Fruit fly (Drosophila melanogaster) whole organism, prepupa: ENCODE results near the gene B52.

Source experiments
- Blimp-1 ChIP-seq: fragments of 200-800 bp; sonication (Bioruptor generic); optimal IDR thresholded peaks from 3 replicates; lab custom pipeline; 2017; ENCODE audit warnings: missing biosample characterization, missing genetic modification characterization, mild to moderate bottlenecking, moderate library complexity, missing genetic modification reagents
- CG10631 ChIP-seq: fragments of 200-800 bp; sonication (Bioruptor generic); optimal IDR thresholded peaks from 2 replicates; lab custom pipeline; 2016; ENCODE audit warnings: missing biosample characterization, missing genetic modification characterization
- CG10669 ChIP-seq: fragments of 200-800 bp; sonication (Bioruptor generic); optimal IDR thresholded peaks from 3 replicates; lab custom pipeline; 2018; ENCODE audit warnings: missing biosample characterization, mild to moderate bottlenecking, missing genetic modification characterization, moderate library complexity
- CG11762 ChIP-seq: fragments of 200-800 bp; sonication (Bioruptor generic); optimal IDR thresholded peaks from 3 replicates; lab custom pipeline; 2016; ENCODE audit warnings: missing biosample characterization, missing genetic modification characterization; ENCODE audit not compliant: insufficient read depth
- CG11902 ChIP-seq: fragments of 200-800 bp; sonication (Bioruptor generic); optimal IDR thresholded peaks from 3 replicates; lab custom pipeline; 2016; ENCODE audit warnings: missing biosample characterization, missing genetic modification characterization
- CG15336 ChIP-seq: fragments of 200-800 bp; sonication (Bioruptor generic); IDR thresholded peaks from 2 replicates; pipeline ENCODE4 v1.3.6; 2022; ENCODE audit warnings: missing biosample characterization, missing genetic modification characterization
- CG1621 ChIP-seq: fragments of 200-800 bp; sonication (Bioruptor generic); optimal IDR thresholded peaks from 3 replicates; lab custom pipeline; 2018; ENCODE audit warnings: missing biosample characterization, mild to moderate bottlenecking, missing genetic modification characterization
- CG16779 ChIP-seq: fragments of 200-800 bp; sonication (Bioruptor generic); optimal IDR thresholded peaks from 3 replicates; lab custom pipeline; 2017; ENCODE audit warnings: missing biosample characterization, mild to moderate bottlenecking, missing genetic modification characterization
- CG3032 ChIP-seq: fragments of 200-800 bp; optimal IDR thresholded peaks from 2 replicates; lab custom pipeline; 2019; ENCODE audit warnings: missing biosample characterization, mild to moderate bottlenecking, missing genetic modification characterization, moderate library complexity
- CG31627 ChIP-seq: fragments of 200-800 bp; sonication (Bioruptor generic); optimal IDR thresholded peaks from 3 replicates; lab custom pipeline; 2016; ENCODE audit warnings: missing biosample characterization, missing genetic modification characterization
- CG34406 ChIP-seq: fragments of 200-800 bp; sonication (Bioruptor generic); optimal IDR thresholded peaks from 3 replicates; lab custom pipeline; 2016; ENCODE audit warnings: missing biosample characterization, missing genetic modification characterization
- CG3919 ChIP-seq: fragments of 200-800 bp; sonication (Bioruptor generic); optimal IDR thresholded peaks from 3 replicates; lab custom pipeline; 2016; ENCODE audit warnings: missing biosample characterization, missing genetic modification characterization
- CG6163 ChIP-seq: fragments of 200-800 bp; sonication (Bioruptor generic); IDR thresholded peaks from 3 replicates; pipeline ENCODE4 v1.3.6; 2022; ENCODE audit warnings: missing biosample characterization, missing genetic modification characterization
- CG6276 ChIP-seq: fragments of 200-800 bp; sonication (Bioruptor generic); optimal IDR thresholded peaks from 2 replicates; lab custom pipeline; 2017; ENCODE audit warnings: missing biosample characterization, mild to moderate bottlenecking, missing genetic modification characterization
- CG6792 ChIP-seq: fragments of 200-800 bp; sonication (Bioruptor generic); optimal IDR thresholded peaks from 3 replicates; lab custom pipeline; 2016; ENCODE audit warnings: missing biosample characterization, missing genetic modification characterization
- CG6808 ChIP-seq: fragments of 200-800 bp; sonication (Bioruptor generic); optimal IDR thresholded peaks from 3 replicates; lab custom pipeline; 2017; ENCODE audit warnings: missing biosample characterization, missing genetic modification characterization, mild to moderate bottlenecking, moderate library complexity, missing genetic modification reagents
- CG7368 ChIP-seq: fragments of 200-800 bp; sonication (Bioruptor generic); optimal IDR thresholded peaks from 3 replicates; lab custom pipeline; 2016; ENCODE audit warnings: missing biosample characterization, missing genetic modification characterization
- CG8319 ChIP-seq: fragments of 200-800 bp; sonication (Bioruptor generic); optimal IDR thresholded peaks from 3 replicates; lab custom pipeline; 2016; ENCODE audit warnings: missing biosample characterization, missing genetic modification characterization
- CG8632 ChIP-seq: fragments of 200-800 bp; sonication (Bioruptor generic); optimal IDR thresholded peaks from 3 replicates; lab custom pipeline; 2016; ENCODE audit warnings: missing biosample characterization, missing genetic modification characterization
- Eip75B ChIP-seq: fragments of 200-800 bp; sonication (Bioruptor generic); optimal IDR thresholded peaks from 3 replicates; lab custom pipeline; 2016; ENCODE audit warnings: missing biosample characterization, missing genetic modification characterization
- Eip78C ChIP-seq: fragments of 200-800 bp; sonication (Bioruptor generic); peaks from one replicate; lab custom pipeline; 2016; ENCODE audit warnings: missing biosample characterization, missing genetic modification characterization
- Eip93F ChIP-seq: fragments of 200-800 bp; sonication (Bioruptor generic); optimal IDR thresholded peaks from 2 replicates; lab custom pipeline; 2016; ENCODE audit warnings: missing biosample characterization, mild to moderate bottlenecking, missing genetic modification characterization
- Ets96B ChIP-seq: fragments of 200-800 bp; optimal IDR thresholded peaks from 2 replicates; lab custom pipeline; 2019; ENCODE audit warnings: missing biosample characterization, mild to moderate bottlenecking, missing genetic modification characterization, moderate library complexity
- Hr38 ChIP-seq: sonication (Bioruptor generic); optimal IDR thresholded peaks from 2 replicates; lab custom pipeline; 2016; ENCODE audit warnings: missing biosample characterization, missing genetic modification characterization
- Hr39 ChIP-seq: fragments of 200-800 bp; sonication (Bioruptor generic); optimal IDR thresholded peaks from 2 replicates; lab custom pipeline; 2016; ENCODE audit warnings: missing biosample characterization, missing genetic modification characterization
- Hr4 ChIP-seq: fragments of 200-800 bp; sonication (Bioruptor generic); optimal IDR thresholded peaks from 3 replicates; lab custom pipeline; 2016; ENCODE audit warnings: missing biosample characterization, missing genetic modification characterization
- Lpt ChIP-seq: fragments of 200-800 bp; sonication (Bioruptor generic); optimal IDR thresholded peaks from 3 replicates; lab custom pipeline; 2016; ENCODE audit warnings: missing biosample characterization, missing genetic modification characterization
- Met ChIP-seq: fragments of 200-800 bp; sonication (Bioruptor generic); optimal IDR thresholded peaks from 3 replicates; lab custom pipeline; 2016; ENCODE audit warnings: missing biosample characterization, missing genetic modification characterization
- Smox ChIP-seq: fragments of 200-800 bp; sonication (Bioruptor generic); optimal IDR thresholded peaks from 3 replicates; lab custom pipeline; 2016; ENCODE audit warnings: missing biosample characterization, missing genetic modification characterization
- Sox102F ChIP-seq: fragments of 200-800 bp; sonication (Bioruptor generic); optimal IDR thresholded peaks from 2 replicates; lab custom pipeline; 2016; ENCODE audit warnings: missing biosample characterization, mild to moderate bottlenecking, missing genetic modification characterization
- Sox14 ChIP-seq: fragments of 200-800 bp; sonication (Bioruptor generic); optimal IDR thresholded peaks from 3 replicates; lab custom pipeline; 2016; ENCODE audit warnings: missing biosample characterization, missing genetic modification characterization
- Sox15 ChIP-seq: fragments of 200-800 bp; sonication (Bioruptor generic); optimal IDR thresholded peaks from 3 replicates; lab custom pipeline; 2016; ENCODE audit warnings: missing biosample characterization, missing genetic modification characterization
- achi ChIP-seq: fragments of 200-800 bp; sonication (Bioruptor generic); optimal IDR thresholded peaks from 3 replicates; lab custom pipeline; 2016; ENCODE audit warnings: missing biosample characterization, missing genetic modification characterization
- dsx ChIP-seq: fragments of 200-800 bp; optimal IDR thresholded peaks from 3 replicates; lab custom pipeline; 2019; ENCODE audit warnings: missing biosample characterization, mild to moderate bottlenecking, missing genetic modification characterization, moderate library complexity; ENCODE audit not compliant: poor library complexity, severe bottlenecking
- eg ChIP-seq: fragments of 200-800 bp; sonication (Bioruptor generic); IDR thresholded peaks from 3 replicates; pipeline ENCODE4 v1.3.6; 2022; ENCODE audit warnings: missing biosample characterization, missing genetic modification characterization
- esn ChIP-seq: fragments of 200-800 bp; sonication (Bioruptor generic); optimal IDR thresholded peaks from 2 replicates; lab custom pipeline; 2016; ENCODE audit warnings: missing biosample characterization, mild to moderate bottlenecking, missing genetic modification characterization, moderate library complexity
- fd59A ChIP-seq: fragments of 200-800 bp; sonication (Bioruptor generic); optimal IDR thresholded peaks from 2 replicates; lab custom pipeline; 2017; ENCODE audit warnings: missing biosample characterization, mild to moderate bottlenecking, missing genetic modification characterization, missing genetic modification reagents
- fd85E ChIP-seq: fragments of 200-800 bp; sonication (Bioruptor generic); optimal IDR thresholded peaks from 3 replicates; lab custom pipeline; 2016; ENCODE audit warnings: missing biosample characterization, missing genetic modification characterization
- fkh ChIP-seq: fragments of 200-800 bp; sonication (Bioruptor generic); optimal IDR thresholded peaks from 3 replicates; lab custom pipeline; 2017; ENCODE audit warnings: missing biosample characterization, mild to moderate bottlenecking, missing genetic modification characterization, moderate library complexity
- lz ChIP-seq: fragments of 200-800 bp; sonication (Bioruptor generic); optimal IDR thresholded peaks from 3 replicates; lab custom pipeline; 2016; ENCODE audit warnings: missing biosample characterization, missing genetic modification characterization
- net ChIP-seq: fragments of 200-800 bp; sonication (Bioruptor generic); optimal IDR thresholded peaks from 3 replicates; lab custom pipeline; 2016; ENCODE audit warnings: missing biosample characterization, missing genetic modification characterization
- pdm3 ChIP-seq: fragments of 200-800 bp; sonication (Bioruptor generic); optimal IDR thresholded peaks from 3 replicates; lab custom pipeline; 2016; ENCODE audit warnings: missing biosample characterization, missing genetic modification characterization
- salr ChIP-seq, 2 experiments: fragments of 200-800 bp; sonication (Bioruptor generic); optimal IDR thresholded peaks; 3 replicates each; lab custom pipeline; 2016 to 2018; ENCODE audit warnings: missing biosample characterization in 2 of 2, missing genetic modification characterization in 2 of 2, mild to moderate bottlenecking in 1 of 2
- spab ChIP-seq: fragments of 200-800 bp; sonication (Bioruptor generic); optimal IDR thresholded peaks from 2 replicates; lab custom pipeline; 2017; ENCODE audit warnings: missing biosample characterization, mild to moderate bottlenecking, missing genetic modification characterization, missing genetic modification reagents
- ss ChIP-seq, 2 experiments: fragments of 200-800 bp; sonication (Bioruptor generic); optimal IDR thresholded peaks; 2 replicates in 1 of 2; 3 replicates in 1 of 2; lab custom pipeline; 2017 to 2018; ENCODE audit warnings: mild to moderate bottlenecking in 2 of 2, missing biosample characterization in 2 of 2, missing genetic modification characterization in 2 of 2, moderate library complexity in 1 of 2
- svp ChIP-seq: fragments of 200-800 bp; sonication (Bioruptor generic); peaks from one replicate; lab custom pipeline; 2016; ENCODE audit warnings: missing biosample characterization, missing genetic modification characterization
- topi ChIP-seq: fragments of 200-800 bp; sonication (Bioruptor generic); optimal IDR thresholded peaks from 3 replicates; lab custom pipeline; 2016; ENCODE audit warnings: missing biosample characterization, missing genetic modification characterization
- vri ChIP-seq: fragments of 200-800 bp; sonication (Bioruptor generic); optimal IDR thresholded peaks from 3 replicates; lab custom pipeline; 2016; ENCODE audit warnings: missing biosample characterization, mild to moderate bottlenecking, missing genetic modification characterization

Gene B52

DNA sequence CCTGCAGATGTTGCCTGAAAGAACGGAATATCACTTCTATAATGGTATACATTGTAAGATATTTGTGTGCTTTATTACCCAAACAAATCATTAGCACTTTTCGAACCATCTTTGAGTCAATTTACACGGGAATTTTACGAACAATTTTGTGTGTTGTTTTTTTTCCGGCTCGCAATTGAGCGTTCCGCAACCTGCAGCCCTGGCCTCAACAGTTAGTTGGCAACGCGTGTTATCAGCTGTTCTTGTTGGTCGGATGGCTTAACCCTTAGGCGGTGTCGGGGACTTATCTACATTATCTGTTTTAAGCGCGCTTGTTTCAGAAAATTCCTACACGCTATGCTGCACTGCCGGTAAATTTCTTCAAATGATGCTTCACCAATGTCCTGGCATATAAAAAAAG, 49.5 kb downstream of the B52 start:
- TF ChIP-seq Eip75B (GFP tag; lab: Kevin White, UChicago) (no peak), Sox15 (no peak), Hr39 (GFP tag; lab: Kevin White, UChicago) (peak; percentile 11), dsx (GFP tag; lab: Kevin White, UChicago) (no peak), achi (GFP tag; lab: Kevin White, UChicago) (no peak), Eip93F (GFP tag; lab: Kevin White, UChicago) (peak; percentile 7), CG16779 (tag; lab: Kevin White, UChicago) (no peak), Sox14 (GFP tag; lab: Kevin White, UChicago) (no peak), fd85E (GFP tag; lab: Kevin White, UChicago) (no peak), CG3919 (GFP tag; lab: Kevin White, UChicago) (peak; percentile 28), Hr4 (peak; percentile 6), net (GFP tag; lab: Kevin White, UChicago) (no peak), CG3032 (tag; lab: Kevin White, UChicago) (no peak), CG11762 (GFP tag; lab: Kevin White, UChicago) (no peak), topi (GFP tag; lab: Kevin White, UChicago) (no peak), CG10631 (GFP tag; lab: Kevin White, UChicago) (no peak), CG8632 (GFP tag; lab: Kevin White, UChicago) (no peak), Hr38 (GFP tag; lab: Kevin White, UChicago) (no peak), esn (GFP tag; lab: Kevin White, UChicago) (peak; percentile 33), ss (GFP tag; optimal IDR thresholded peaks at IDR 0.05; lab: Kevin White, UChicago) (no peak), CG6276 (no peak), CG34406 (GFP tag; lab: Kevin White, UChicago) (no peak), Lpt (no peak), svp (GFP tag; lab: Kevin White, UChicago) (peak; percentile 73), CG15336 (0 out of 2 replicates have a peak, but pooled peaks have one; percentile 26), fd59A (GFP tag; lab: Kevin White, UChicago) (no peak), CG10669 (GFP tag; lab: Kevin White, UChicago) (no peak), CG1621 (tag; lab: Kevin White, UChicago) (peak; percentile 84), Smox (GFP tag; lab: Kevin White, UChicago) (peak; percentile 21), Ets96B (tag; lab: Kevin White, UChicago) (peak; percentile 6), Sox102F (no peak), salr (GFP tag; optimal IDR thresholded peaks at IDR 0.05; lab: Kevin White, UChicago) (no peak), pdm3 (GFP tag; lab: Kevin White, UChicago) (peak; percentile 12), CG11902 (no peak), CG7368 (GFP tag; lab: Kevin White, UChicago) (no peak), Eip78C (peak; percentile 53), CG6808 (GFP tag; lab: Kevin White, UChicago) (no peak), CG6163 (GFP tag; lab: Robert Waterston, UW) (peak; percentile 30; the same call in 2 of the 3 replicates), CG31627 (GFP tag; lab: Kevin White, UChicago) (peak; percentile 17), fkh (GFP tag; lab: Kevin White, UChicago) (no peak)
- TF ChIP-seq, all 60 proteins: peak for 14

DNA sequence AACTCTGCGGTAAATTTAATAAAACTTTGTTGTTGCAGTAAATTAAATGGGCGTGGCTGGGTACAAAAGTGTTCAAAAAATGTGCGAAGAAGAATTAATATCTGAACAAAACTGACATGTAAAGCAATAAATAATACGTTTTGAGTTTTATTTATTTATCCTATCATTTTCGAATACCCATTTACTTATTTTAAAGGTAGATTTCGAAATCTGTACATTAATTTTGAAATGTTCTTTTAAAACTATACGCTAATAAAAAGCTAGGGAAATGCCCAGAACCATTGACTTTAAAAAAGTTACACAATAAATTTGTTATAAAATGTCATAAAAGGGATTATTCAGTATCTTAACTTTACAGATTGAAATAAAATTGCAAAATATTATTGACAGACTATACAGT, 50.6 kb downstream of the B52 start, which contains the start of the genes primo-1 and primo-2:
TSS of gene primo-1 (minus strand) at position 101 of the 400 bp plus-strand sequence.
TSS of gene primo-2 (minus strand) at position 101 of the 400 bp plus-strand sequence.
- TF ChIP-seq Met (no peak), Hr38 (GFP tag; lab: Kevin White, UChicago) (no peak), Eip75B (GFP tag; lab: Kevin White, UChicago) (no peak), Hr39 (GFP tag; lab: Kevin White, UChicago) (no peak), CG8319 (GFP tag; lab: Kevin White, UChicago) (no peak), pdm3 (GFP tag; lab: Kevin White, UChicago) (no peak), CG6792 (GFP tag; lab: Kevin White, UChicago) (no peak), CG10669 (GFP tag; lab: Kevin White, UChicago) (no peak), lz (GFP tag; lab: Kevin White, UChicago) (no peak), eg (GFP tag; lab: Robert Waterston, UW) (no peak), vri (GFP tag; lab: Kevin White, UChicago) (no peak), achi (GFP tag; lab: Kevin White, UChicago) (no peak), spab (GFP tag; lab: Kevin White, UChicago) (no peak), Blimp-1 (GFP tag; lab: Kevin White, UChicago) (no peak), CG16779 (tag; lab: Kevin White, UChicago) (no peak), Sox14 (GFP tag; lab: Kevin White, UChicago) (no peak)
